Worm (Caenorhabditis elegans): Measurements from ENCODE around the gene T02G5.14.

ce11 chrII:7111657-7112049 is 27.5 kb downstream of the T02G5.14 start, which contains the start of gene F10E7.5:
- TF ChIP-seq elt-2 (tag; optimal IDR thresholded peaks at IDR 0.05), result no peak
- no peak for TF ChIP-seq nhr-11 (tag; optimal IDR thresholded peaks at IDR 0.05)
- no peak for TF ChIP-seq unc-39 (tag; optimal IDR thresholded peaks at IDR 0.05)
- TF ChIP-seq lin-39 (tag; optimal IDR thresholded peaks at IDR 0.05), result peak; percentile 27
- peak; percentile 11 for TF ChIP-seq ceh-82 (tag; optimal IDR thresholded peaks at IDR 0.05)
